Worm (Caenorhabditis elegans) whole organism, L1 larva: Measurements from ENCODE around the gene M163.5.
A peak's percentile ranks its signal among the peaks of the same experiment; 100 is the strongest.

Experiments used
- C04F5.9 ChIP-seq: sonication (generic microtip); optimal IDR thresholded peaks from 2 replicates; lab custom pipeline; 2016; ENCODE audit warnings: missing genetic modification characterization, missing compliant biosample characterization
- C16A3.4 ChIP-seq: fragments of 150-350 bp; optimal IDR thresholded peaks from 2 replicates; lab custom pipeline; 2014; ENCODE audit warnings: missing biosample characterization, missing genetic modification characterization
- C34B4.2 ChIP-seq: sonication (generic microtip); optimal IDR thresholded peaks from 2 replicates; lab custom pipeline; 2017; ENCODE audit warnings: mild to moderate bottlenecking, missing genetic modification characterization, missing compliant biosample characterization
- F16B12.6 ChIP-seq: fragments of 150-350 bp; optimal IDR thresholded peaks from 2 replicates; lab custom pipeline; 2014; ENCODE audit warnings: missing biosample characterization, missing genetic modification characterization
- alr-1 ChIP-seq: fragments of 200-800 bp; sonication (Bioruptor generic); optimal IDR thresholded peaks from 2 replicates; lab custom pipeline; 2018; ENCODE audit warnings: borderline replicate concordance, mild to moderate bottlenecking, missing genetic modification characterization, missing compliant biosample characterization
- aly-2 ChIP-seq: fragments of 150-350 bp; optimal IDR thresholded peaks from 2 replicates; lab custom pipeline; 2014; ENCODE audit warnings: missing biosample characterization, missing genetic modification characterization
- ceh-63 ChIP-seq: fragments of 200-800 bp; sonication (Bioruptor generic); optimal IDR thresholded peaks from 2 replicates; lab custom pipeline; 2018; ENCODE audit warnings: mild to moderate bottlenecking, missing genetic modification characterization, missing compliant biosample characterization
- ceh-82 ChIP-seq, 3 experiments: fragments of 150-350 bp in 1 of 3; sonication (generic microtip) in 2 of 3; optimal IDR thresholded peaks; 2 replicates each; lab custom pipeline; 2014 to 2017; ENCODE audit warnings: missing biosample characterization in 3 of 3, missing genetic modification characterization in 3 of 3
- ceh-88 ChIP-seq: fragments of 200-800 bp; sonication (Bioruptor generic); IDR thresholded peaks from 2 replicates; pipeline ENCODE4 v1.3.6; 2022; ENCODE audit warnings: missing genetic modification characterization, missing compliant biosample characterization
- dsc-1 ChIP-seq: sonication (generic microtip); optimal IDR thresholded peaks from 2 replicates; lab custom pipeline; 2016; ENCODE audit warnings: mild to moderate bottlenecking, missing genetic modification characterization, missing compliant biosample characterization
- efl-1 ChIP-seq, 4 experiments: fragments of 150-350 bp; optimal IDR thresholded peaks in 3 of 4; peaks in 1 of 4; 1 replicate in 1 of 4; 2 replicates in 3 of 4; lab custom pipeline; 2014; ENCODE audit warnings: missing biosample characterization in 2 of 4, missing genetic modification characterization in 2 of 4, missing genetic modification reagents in 2 of 4
- egl-13 ChIP-seq: sonication (generic microtip); optimal IDR thresholded peaks from 2 replicates; lab custom pipeline; 2016; ENCODE audit warnings: missing genotype, missing genetic modification reagents, missing genetic modification characterization, missing compliant biosample characterization
- ets-5 ChIP-seq: fragments of 200-800 bp; sonication (Bioruptor generic); IDR thresholded peaks from 2 replicates; pipeline ENCODE4 v1.3.6; 2022; ENCODE audit warnings: missing genetic modification characterization, missing compliant biosample characterization
- fkh-10 ChIP-seq: sonication (generic microtip); optimal IDR thresholded peaks from 2 replicates; lab custom pipeline; 2017; ENCODE audit warnings: missing biosample characterization, missing genetic modification reagents, missing genetic modification characterization
- hlh-4 ChIP-seq: sonication (generic microtip); optimal IDR thresholded peaks from 2 replicates; lab custom pipeline; 2016; ENCODE audit warnings: mild to moderate bottlenecking, missing genetic modification characterization, missing compliant biosample characterization
- hpl-2 ChIP-seq: fragments of 150-350 bp; optimal IDR thresholded peaks from 2 replicates; lab custom pipeline; 2014; ENCODE audit warnings: missing biosample characterization, missing genetic modification reagents, missing genetic modification characterization
- irx-1 ChIP-seq: sonication (generic microtip); optimal IDR thresholded peaks from 2 replicates; lab custom pipeline; 2016; ENCODE audit warnings: missing genetic modification characterization, missing compliant biosample characterization
- lin-13 ChIP-seq: fragments of 150-350 bp; optimal IDR thresholded peaks from 2 replicates; lab custom pipeline; 2014; ENCODE audit warnings: missing biosample characterization, missing genetic modification reagents, missing genetic modification characterization
- lin-35 ChIP-seq, 2 experiments: fragments of 150-350 bp; optimal IDR thresholded peaks; 2 replicates each; lab custom pipeline; 2014; ENCODE audit warnings: missing biosample characterization in 2 of 2, missing genetic modification characterization in 2 of 2, missing genetic modification reagents in 2 of 2
- lsy-2 ChIP-seq, 2 experiments: fragments of 150-350 bp; optimal IDR thresholded peaks; 2 replicates each; lab custom pipeline; 2014; ENCODE audit warnings: missing biosample characterization in 2 of 2, missing genetic modification characterization in 2 of 2
- mab-9 ChIP-seq: fragments of 200-800 bp; sonication (Bioruptor generic); IDR thresholded peaks from 2 replicates; pipeline ENCODE4 v1.3.6; 2022; ENCODE audit warnings: missing genetic modification reagents, missing genetic modification characterization, missing compliant biosample characterization
- mep-1 ChIP-seq: fragments of 150-350 bp; optimal IDR thresholded peaks from 2 replicates; lab custom pipeline; 2014; ENCODE audit warnings: missing biosample characterization, missing genetic modification characterization
- nhr-11 ChIP-seq: fragments of 150-350 bp; optimal IDR thresholded peaks from 2 replicates; lab custom pipeline; 2014; ENCODE audit warnings: missing biosample characterization, missing genetic modification characterization
- nhr-12 ChIP-seq: sonication (generic microtip); optimal IDR thresholded peaks from 2 replicates; lab custom pipeline; 2017; ENCODE audit warnings: missing biosample characterization, missing genetic modification characterization
- nhr-19 ChIP-seq: fragments of 200-800 bp; sonication (Bioruptor generic); conservative IDR thresholded peaks from 2 replicates; pipeline ENCODE4 v1.3.6; 2022; ENCODE audit warnings: missing genetic modification characterization, missing compliant biosample characterization
- nhr-237 ChIP-seq: fragments of 150-350 bp; optimal IDR thresholded peaks from 2 replicates; lab custom pipeline; 2014; ENCODE audit warnings: missing biosample characterization, missing genetic modification characterization
- nhr-28 ChIP-seq: fragments of 150-350 bp; optimal IDR thresholded peaks from 2 replicates; lab custom pipeline; 2014; ENCODE audit warnings: missing biosample characterization, missing genetic modification characterization
- nhr-76 ChIP-seq: sonication (generic microtip); optimal IDR thresholded peaks from 2 replicates; lab custom pipeline; 2017; ENCODE audit warnings: missing biosample characterization, missing genetic modification characterization
- nhr-84 ChIP-seq: sonication (generic microtip); optimal IDR thresholded peaks from 2 replicates; lab custom pipeline; 2017; ENCODE audit warnings: missing biosample characterization, missing genetic modification characterization
- nhr-85 ChIP-seq: sonication (generic microtip); peaks from one replicate; lab custom pipeline; 2016; ENCODE audit warnings: missing genetic modification characterization, inconsistent platforms, missing compliant biosample characterization
- nhr-90 ChIP-seq: sonication (generic microtip); optimal IDR thresholded peaks from 2 replicates; lab custom pipeline; 2016; ENCODE audit warnings: mild to moderate bottlenecking, missing genetic modification characterization, missing compliant biosample characterization; ENCODE audit not compliant: poor library complexity
- pag-3 ChIP-seq: sonication (generic microtip); optimal IDR thresholded peaks from 2 replicates; lab custom pipeline; 2017; ENCODE audit warnings: missing genetic modification characterization, mild to moderate bottlenecking, missing compliant biosample characterization, antibody characterized with exemption, borderline replicate concordance; ENCODE audit not compliant: insufficient read depth
- pax-3 ChIP-seq: fragments of 200-800 bp; sonication (Bioruptor generic); optimal IDR thresholded peaks from 2 replicates; lab custom pipeline; 2018; ENCODE audit warnings: mild to moderate bottlenecking, missing genetic modification characterization, moderate library complexity, missing compliant biosample characterization
- rnt-1 ChIP-seq: sonication (generic microtip); optimal IDR thresholded peaks from 2 replicates; lab custom pipeline; 2016; ENCODE audit warnings: mild to moderate bottlenecking, missing genetic modification characterization, moderate library complexity, missing compliant biosample characterization
- skn-1 ChIP-seq: fragments of 150-350 bp; optimal IDR thresholded peaks from 2 replicates; lab custom pipeline; 2014; ENCODE audit warnings: missing biosample characterization, missing genetic modification characterization
- sox-4 ChIP-seq: sonication (generic microtip); optimal IDR thresholded peaks from 2 replicates; lab custom pipeline; 2016; ENCODE audit warnings: missing genetic modification characterization, missing compliant biosample characterization
- sptf-1 ChIP-seq: fragments of 150-350 bp; optimal IDR thresholded peaks from 2 replicates; lab custom pipeline; 2014; ENCODE audit warnings: missing biosample characterization, missing genetic modification characterization
- sup-37 ChIP-seq: fragments of 200-800 bp; sonication (Bioruptor generic); optimal IDR thresholded peaks from 2 replicates; lab custom pipeline; 2018; ENCODE audit warnings: mild to moderate bottlenecking, missing genetic modification characterization, missing compliant biosample characterization
- tbx-2 ChIP-seq: sonication (generic microtip); optimal IDR thresholded peaks from 2 replicates; lab custom pipeline; 2016; ENCODE audit warnings: missing genetic modification characterization, missing compliant biosample characterization
- unc-130 ChIP-seq: fragments of 150-350 bp; optimal IDR thresholded peaks from 2 replicates; lab custom pipeline; 2017; ENCODE audit warnings: missing biosample characterization, missing genetic modification characterization, inconsistent platforms
- unc-30 ChIP-seq: sonication (generic microtip); optimal IDR thresholded peaks from 2 replicates; lab custom pipeline; 2017; ENCODE audit warnings: missing biosample characterization, missing genetic modification characterization
- unc-86 ChIP-seq: sonication (generic microtip); optimal IDR thresholded peaks from 2 replicates; lab custom pipeline; 2016; ENCODE audit warnings: missing genetic modification characterization, missing compliant biosample characterization
- ztf-4 ChIP-seq: fragments of 150-350 bp; optimal IDR thresholded peaks from 2 replicates; lab custom pipeline; 2014; ENCODE audit warnings: missing biosample characterization, missing genetic modification characterization

The M163.5 gene

DNA sequence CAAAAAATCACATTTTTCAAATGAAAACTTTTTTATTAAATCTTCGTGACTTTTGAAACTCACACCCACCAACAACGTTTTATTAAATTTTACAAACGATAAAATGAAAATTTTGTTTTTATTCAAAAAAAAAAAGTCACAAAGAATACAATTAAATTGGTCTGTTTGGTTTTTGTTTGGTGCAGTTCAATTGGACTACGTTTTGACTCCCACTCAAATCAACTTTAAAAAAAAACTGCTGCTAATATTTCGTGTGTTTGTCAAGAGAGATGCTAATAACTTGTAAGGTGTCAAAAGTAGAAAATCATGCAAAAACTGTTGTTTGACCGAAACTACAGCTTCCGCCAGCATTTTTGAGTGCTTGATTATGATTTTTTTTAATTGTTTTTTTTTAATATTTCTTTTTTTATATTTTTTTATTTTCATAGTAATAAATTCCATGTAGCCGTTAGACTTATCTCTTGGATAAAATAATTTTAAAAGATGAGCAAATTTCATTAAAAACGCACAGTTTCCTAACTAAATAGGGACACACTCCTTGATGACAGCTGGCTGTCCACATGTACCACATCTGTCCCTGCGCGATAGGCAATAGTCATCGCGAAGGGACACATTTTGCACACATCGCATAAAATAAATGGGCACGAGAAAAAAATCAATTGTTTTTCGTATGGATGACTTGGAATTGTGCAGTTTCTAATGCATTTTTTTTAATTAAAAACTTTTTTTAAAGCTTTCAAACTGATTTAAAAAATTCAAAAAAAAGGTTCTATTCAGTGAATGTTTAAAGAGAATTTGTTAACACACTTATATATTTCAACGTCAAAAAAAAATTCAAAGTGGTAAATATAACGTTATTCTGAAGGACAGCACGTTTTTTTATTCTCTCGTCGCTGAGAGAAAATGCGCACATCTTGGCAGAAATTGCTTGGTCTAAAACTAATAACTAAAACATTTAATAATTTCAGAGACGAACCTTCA is 51.8 kb downstream of the M163.5 start (continued):
- peak; percentile 99 for TF ChIP-seq C16A3.4
- peak; percentile 100 for TF ChIP-seq fkh-10
- peak; percentile 99 for TF ChIP-seq nhr-85 (tag; lab: Kevin White, UChicago)
- peak; percentile 95 to 96 for TF ChIP-seq lsy-2 (tag; optimal IDR thresholded peaks at IDR 0.05; lab: Kevin White, UChicago)
- peak; percentile 99 for TF ChIP-seq skn-1
- no peak for TF ChIP-seq sptf-1 (tag; lab: Kevin White, UChicago)
- TF ChIP-seq tbx-2: peak; percentile 99
- TF ChIP-seq nhr-76 (tag; lab: Kevin White, UChicago): peak; percentile 90
- peak; percentile 100 for TF ChIP-seq nhr-90
- TF ChIP-seq pax-3: peak; percentile 94
- peak; percentile 97 for TF ChIP-seq mab-9
- TF ChIP-seq aly-2 (tag; lab: Kevin White, UChicago): peak; percentile 95
- no peak for TF ChIP-seq nhr-84 (tag; lab: Kevin White, UChicago)
- TF ChIP-seq C34B4.2: peak; percentile 67
- TF ChIP-seq efl-1 (optimal IDR thresholded peaks at IDR 0.05; lab: Kevin White, UChicago): peak; percentile 86 to 90
- TF ChIP-seq efl-1 (GFP tag; optimal IDR thresholded peaks at IDR 0.05 in 1 of 2; lab: Kevin White, UChicago): peak; percentile 56 to 96
- TF ChIP-seq irx-1: peak; percentile 100
- peak; percentile 23 for TF ChIP-seq hlh-4 (tag; lab: Kevin White, UChicago)
- TF ChIP-seq egl-13 (tag; lab: Kevin White, UChicago): peak; percentile 99
- TF ChIP-seq ztf-4 (tag; lab: Kevin White, UChicago): peak; percentile 99
- TF ChIP-seq lin-13: peak; percentile 94
- peak; percentile 97 for TF ChIP-seq unc-86 (tag; lab: Kevin White, UChicago)
- TF ChIP-seq rnt-1: peak; percentile 99
- peak; percentile 90 for TF ChIP-seq unc-30 (tag; lab: Kevin White, UChicago)
- TF ChIP-seq lin-35 (GFP tag; optimal IDR thresholded peaks at IDR 0.05; lab: Kevin White, UChicago): peak; percentile 79 to 93
- no peak for TF ChIP-seq alr-1
- peak; percentile 97 for TF ChIP-seq hpl-2 (GFP tag; lab: Kevin White, UChicago)
- TF ChIP-seq nhr-11 (tag; lab: Kevin White, UChicago): peak; percentile 98
- peak; percentile 29 for TF ChIP-seq nhr-28 (tag; lab: Kevin White, UChicago)
- TF ChIP-seq pag-3 (tag; lab: Kevin White, UChicago): peak; percentile 60
- TF ChIP-seq sox-4 (tag; lab: Kevin White, UChicago): peak; percentile 98
- peak; percentile 93 for TF ChIP-seq sup-37 (GFP tag; lab: Kevin White, UChicago)
- no peak for TF ChIP-seq ets-5 (GFP tag; lab: Robert Waterston, UW)
- peak; percentile 92 for TF ChIP-seq unc-130
- TF ChIP-seq ceh-82 (tag; optimal IDR thresholded peaks at IDR 0.05; lab: Kevin White, UChicago): peak; percentile 99 to 100 (median 100)
- peak; percentile 99 for TF ChIP-seq ceh-63 (GFP tag; lab: Kevin White, UChicago)
- peak; percentile 100 for TF ChIP-seq dsc-1 (tag; lab: Kevin White, UChicago)
- TF ChIP-seq F16B12.6 (tag; lab: Kevin White, UChicago): peak; percentile 58
- peak; percentile 99 for TF ChIP-seq nhr-237 (tag; lab: Kevin White, UChicago)
- TF ChIP-seq nhr-12 (tag; lab: Kevin White, UChicago): peak; percentile 83
- peak; percentile 97 for TF ChIP-seq ceh-88
- peak; percentile 100 for TF ChIP-seq mep-1
- peak; percentile 98 for TF ChIP-seq nhr-19 (GFP tag; lab: Robert Waterston, UW)
- TF ChIP-seq C04F5.9: peak; percentile 91
- TF ChIP-seq, all 84 proteins: peak for 77
